Fruit fly (Drosophila melanogaster) whole organism, prepupa: ENCODE data around the gene mRpS2.

Experiments used
- Blimp-1 ChIP-seq: fragments of 200-800 bp; sonication (Bioruptor generic); optimal IDR thresholded peaks from 3 replicates; lab custom pipeline; 2017; ENCODE audit warnings: missing biosample characterization, missing genetic modification characterization, mild to moderate bottlenecking, moderate library complexity, missing genetic modification reagents
- CG10631 ChIP-seq: fragments of 200-800 bp; sonication (Bioruptor generic); optimal IDR thresholded peaks from 2 replicates; lab custom pipeline; 2016; ENCODE audit warnings: missing biosample characterization, missing genetic modification characterization
- CG11294 ChIP-seq: fragments of 200-800 bp; sonication (Bioruptor generic); IDR thresholded peaks from 2 replicates; pipeline ENCODE4 v1.3.6; 2022; ENCODE audit warnings: missing biosample characterization, missing genetic modification characterization
- CG11762 ChIP-seq: fragments of 200-800 bp; sonication (Bioruptor generic); optimal IDR thresholded peaks from 3 replicates; lab custom pipeline; 2016; ENCODE audit warnings: missing biosample characterization, missing genetic modification characterization; ENCODE audit not compliant: insufficient read depth
- CG11902 ChIP-seq: fragments of 200-800 bp; sonication (Bioruptor generic); optimal IDR thresholded peaks from 3 replicates; lab custom pipeline; 2016; ENCODE audit warnings: missing biosample characterization, missing genetic modification characterization
- CG1621 ChIP-seq: fragments of 200-800 bp; sonication (Bioruptor generic); optimal IDR thresholded peaks from 3 replicates; lab custom pipeline; 2018; ENCODE audit warnings: missing biosample characterization, mild to moderate bottlenecking, missing genetic modification characterization
- CG16779 ChIP-seq: fragments of 200-800 bp; sonication (Bioruptor generic); optimal IDR thresholded peaks from 3 replicates; lab custom pipeline; 2017; ENCODE audit warnings: missing biosample characterization, mild to moderate bottlenecking, missing genetic modification characterization
- CG3032 ChIP-seq: fragments of 200-800 bp; optimal IDR thresholded peaks from 2 replicates; lab custom pipeline; 2019; ENCODE audit warnings: missing biosample characterization, mild to moderate bottlenecking, missing genetic modification characterization, moderate library complexity
- CG31627 ChIP-seq: fragments of 200-800 bp; sonication (Bioruptor generic); optimal IDR thresholded peaks from 3 replicates; lab custom pipeline; 2016; ENCODE audit warnings: missing biosample characterization, missing genetic modification characterization
- CG34406 ChIP-seq: fragments of 200-800 bp; sonication (Bioruptor generic); optimal IDR thresholded peaks from 3 replicates; lab custom pipeline; 2016; ENCODE audit warnings: missing biosample characterization, missing genetic modification characterization
- CG6163 ChIP-seq: fragments of 200-800 bp; sonication (Bioruptor generic); IDR thresholded peaks from 3 replicates; pipeline ENCODE4 v1.3.6; 2022; ENCODE audit warnings: missing biosample characterization, missing genetic modification characterization
- CG6276 ChIP-seq: fragments of 200-800 bp; sonication (Bioruptor generic); optimal IDR thresholded peaks from 2 replicates; lab custom pipeline; 2017; ENCODE audit warnings: missing biosample characterization, mild to moderate bottlenecking, missing genetic modification characterization
- CG6792 ChIP-seq: fragments of 200-800 bp; sonication (Bioruptor generic); optimal IDR thresholded peaks from 3 replicates; lab custom pipeline; 2016; ENCODE audit warnings: missing biosample characterization, missing genetic modification characterization
- CG6808 ChIP-seq: fragments of 200-800 bp; sonication (Bioruptor generic); optimal IDR thresholded peaks from 3 replicates; lab custom pipeline; 2017; ENCODE audit warnings: missing biosample characterization, missing genetic modification characterization, mild to moderate bottlenecking, moderate library complexity, missing genetic modification reagents
- CG6854 ChIP-seq: fragments of 200-800 bp; sonication (Bioruptor generic); optimal IDR thresholded peaks from 2 replicates; lab custom pipeline; 2017; ENCODE audit warnings: missing biosample characterization, mild to moderate bottlenecking, missing genetic modification characterization
- CG7368 ChIP-seq: fragments of 200-800 bp; sonication (Bioruptor generic); optimal IDR thresholded peaks from 3 replicates; lab custom pipeline; 2016; ENCODE audit warnings: missing biosample characterization, missing genetic modification characterization
- CG8119 ChIP-seq: fragments of 200-800 bp; sonication (Bioruptor generic); IDR thresholded peaks from 3 replicates; pipeline ENCODE4 v1.3.6; 2022; ENCODE audit warnings: missing biosample characterization, missing genetic modification characterization
- CG8319 ChIP-seq: fragments of 200-800 bp; sonication (Bioruptor generic); optimal IDR thresholded peaks from 3 replicates; lab custom pipeline; 2016; ENCODE audit warnings: missing biosample characterization, missing genetic modification characterization
- CG8632 ChIP-seq: fragments of 200-800 bp; sonication (Bioruptor generic); optimal IDR thresholded peaks from 3 replicates; lab custom pipeline; 2016; ENCODE audit warnings: missing biosample characterization, missing genetic modification characterization
- Eip75B ChIP-seq: fragments of 200-800 bp; sonication (Bioruptor generic); optimal IDR thresholded peaks from 3 replicates; lab custom pipeline; 2016; ENCODE audit warnings: missing biosample characterization, missing genetic modification characterization
- Eip78C ChIP-seq: fragments of 200-800 bp; sonication (Bioruptor generic); peaks from one replicate; lab custom pipeline; 2016; ENCODE audit warnings: missing biosample characterization, missing genetic modification characterization
- Eip93F ChIP-seq: fragments of 200-800 bp; sonication (Bioruptor generic); optimal IDR thresholded peaks from 2 replicates; lab custom pipeline; 2016; ENCODE audit warnings: missing biosample characterization, mild to moderate bottlenecking, missing genetic modification characterization
- Ets21C ChIP-seq: fragments of 200-800 bp; sonication (Bioruptor generic); optimal IDR thresholded peaks from 3 replicates; lab custom pipeline; 2016; ENCODE audit warnings: missing biosample characterization, missing genetic modification characterization
- Ets96B ChIP-seq: fragments of 200-800 bp; optimal IDR thresholded peaks from 2 replicates; lab custom pipeline; 2019; ENCODE audit warnings: missing biosample characterization, mild to moderate bottlenecking, missing genetic modification characterization, moderate library complexity
- Hr38 ChIP-seq: sonication (Bioruptor generic); optimal IDR thresholded peaks from 2 replicates; lab custom pipeline; 2016; ENCODE audit warnings: missing biosample characterization, missing genetic modification characterization
- Hr39 ChIP-seq: fragments of 200-800 bp; sonication (Bioruptor generic); optimal IDR thresholded peaks from 2 replicates; lab custom pipeline; 2016; ENCODE audit warnings: missing biosample characterization, missing genetic modification characterization
- Lpt ChIP-seq: fragments of 200-800 bp; sonication (Bioruptor generic); optimal IDR thresholded peaks from 3 replicates; lab custom pipeline; 2016; ENCODE audit warnings: missing biosample characterization, missing genetic modification characterization
- Met ChIP-seq: fragments of 200-800 bp; sonication (Bioruptor generic); optimal IDR thresholded peaks from 3 replicates; lab custom pipeline; 2016; ENCODE audit warnings: missing biosample characterization, missing genetic modification characterization
- Sox15 ChIP-seq: fragments of 200-800 bp; sonication (Bioruptor generic); optimal IDR thresholded peaks from 3 replicates; lab custom pipeline; 2016; ENCODE audit warnings: missing biosample characterization, missing genetic modification characterization
- achi ChIP-seq: fragments of 200-800 bp; sonication (Bioruptor generic); optimal IDR thresholded peaks from 3 replicates; lab custom pipeline; 2016; ENCODE audit warnings: missing biosample characterization, missing genetic modification characterization
- acj6 ChIP-seq: fragments of 200-800 bp; sonication (Bioruptor generic); optimal IDR thresholded peaks from 3 replicates; lab custom pipeline; 2016; ENCODE audit warnings: missing biosample characterization, missing genetic modification characterization
- cyc ChIP-seq: fragments of 200-800 bp; sonication (Bioruptor generic); optimal IDR thresholded peaks from 3 replicates; lab custom pipeline; 2016; ENCODE audit warnings: missing biosample characterization, missing genetic modification characterization
- dac ChIP-seq: fragments of 200-800 bp; sonication (Bioruptor generic); optimal IDR thresholded peaks from 2 replicates; lab custom pipeline; 2017; ENCODE audit warnings: missing biosample characterization, mild to moderate bottlenecking, missing genetic modification characterization
- dsx ChIP-seq: fragments of 200-800 bp; optimal IDR thresholded peaks from 3 replicates; lab custom pipeline; 2019; ENCODE audit warnings: missing biosample characterization, mild to moderate bottlenecking, missing genetic modification characterization, moderate library complexity; ENCODE audit not compliant: poor library complexity, severe bottlenecking
- eg ChIP-seq: fragments of 200-800 bp; sonication (Bioruptor generic); IDR thresholded peaks from 3 replicates; pipeline ENCODE4 v1.3.6; 2022; ENCODE audit warnings: missing biosample characterization, missing genetic modification characterization
- fd59A ChIP-seq: fragments of 200-800 bp; sonication (Bioruptor generic); optimal IDR thresholded peaks from 2 replicates; lab custom pipeline; 2017; ENCODE audit warnings: missing biosample characterization, mild to moderate bottlenecking, missing genetic modification characterization, missing genetic modification reagents
- fd85E ChIP-seq: fragments of 200-800 bp; sonication (Bioruptor generic); optimal IDR thresholded peaks from 3 replicates; lab custom pipeline; 2016; ENCODE audit warnings: missing biosample characterization, missing genetic modification characterization
- fkh ChIP-seq: fragments of 200-800 bp; sonication (Bioruptor generic); optimal IDR thresholded peaks from 3 replicates; lab custom pipeline; 2017; ENCODE audit warnings: missing biosample characterization, mild to moderate bottlenecking, missing genetic modification characterization, moderate library complexity
- lz ChIP-seq: fragments of 200-800 bp; sonication (Bioruptor generic); optimal IDR thresholded peaks from 3 replicates; lab custom pipeline; 2016; ENCODE audit warnings: missing biosample characterization, missing genetic modification characterization
- net ChIP-seq: fragments of 200-800 bp; sonication (Bioruptor generic); optimal IDR thresholded peaks from 3 replicates; lab custom pipeline; 2016; ENCODE audit warnings: missing biosample characterization, missing genetic modification characterization
- pdm3 ChIP-seq: fragments of 200-800 bp; sonication (Bioruptor generic); optimal IDR thresholded peaks from 3 replicates; lab custom pipeline; 2016; ENCODE audit warnings: missing biosample characterization, missing genetic modification characterization
- salr ChIP-seq, 2 experiments: fragments of 200-800 bp; sonication (Bioruptor generic); optimal IDR thresholded peaks; 3 replicates each; lab custom pipeline; 2016 to 2018; ENCODE audit warnings: missing biosample characterization in 2 of 2, missing genetic modification characterization in 2 of 2, mild to moderate bottlenecking in 1 of 2
- spab ChIP-seq: fragments of 200-800 bp; sonication (Bioruptor generic); optimal IDR thresholded peaks from 2 replicates; lab custom pipeline; 2017; ENCODE audit warnings: missing biosample characterization, mild to moderate bottlenecking, missing genetic modification characterization, missing genetic modification reagents
- ss ChIP-seq, 2 experiments: fragments of 200-800 bp; sonication (Bioruptor generic); optimal IDR thresholded peaks; 2 replicates in 1 of 2; 3 replicates in 1 of 2; lab custom pipeline; 2017 to 2018; ENCODE audit warnings: mild to moderate bottlenecking in 2 of 2, missing biosample characterization in 2 of 2, missing genetic modification characterization in 2 of 2, moderate library complexity in 1 of 2
- svp ChIP-seq: fragments of 200-800 bp; sonication (Bioruptor generic); peaks from one replicate; lab custom pipeline; 2016; ENCODE audit warnings: missing biosample characterization, missing genetic modification characterization
- topi ChIP-seq: fragments of 200-800 bp; sonication (Bioruptor generic); optimal IDR thresholded peaks from 3 replicates; lab custom pipeline; 2016; ENCODE audit warnings: missing biosample characterization, missing genetic modification characterization
- vri ChIP-seq: fragments of 200-800 bp; sonication (Bioruptor generic); optimal IDR thresholded peaks from 3 replicates; lab custom pipeline; 2016; ENCODE audit warnings: missing biosample characterization, mild to moderate bottlenecking, missing genetic modification characterization

Gene mRpS2

dm6 chr2L:4810697-4811490 is 39.3 kb downstream of the mRpS2 start (continued):
- no peak; the same call in 2 of the 3 replicates for TF ChIP-seq CG6163 (GFP tag; lab: Robert Waterston, UW)
- peak; percentile 95 for TF ChIP-seq Eip78C (GFP tag; lab: Kevin White, UChicago)
- TF ChIP-seq Sox15 (GFP tag; lab: Kevin White, UChicago), result peak; percentile 32
- no peak for TF ChIP-seq CG1621 (tag; lab: Kevin White, UChicago)
- peak; percentile 72 for TF ChIP-seq Met (GFP tag; lab: Kevin White, UChicago)
- TF ChIP-seq CG6792 (GFP tag; lab: Kevin White, UChicago), result peak; percentile 65
- TF ChIP-seq CG11902 (GFP tag; lab: Kevin White, UChicago), result peak; percentile 46
- TF ChIP-seq CG16779 (tag; lab: Kevin White, UChicago), result no peak
- TF ChIP-seq CG10631 (GFP tag; lab: Kevin White, UChicago), result peak; percentile 76
- TF ChIP-seq spab, result peak; percentile 62
- no peak for TF ChIP-seq CG11294 (GFP tag; lab: Robert Waterston, UW)
- peak; percentile 57 for TF ChIP-seq CG34406 (GFP tag; lab: Kevin White, UChicago)
- peak; percentile 62 for TF ChIP-seq lz (GFP tag; lab: Kevin White, UChicago)
- TF ChIP-seq Hr38 (GFP tag; lab: Kevin White, UChicago), result no peak
- TF ChIP-seq achi (GFP tag; lab: Kevin White, UChicago), result peak; percentile 63
- peak; percentile 46 for TF ChIP-seq CG11762 (GFP tag; lab: Kevin White, UChicago)
- peak; percentile 59 for TF ChIP-seq Hr39 (GFP tag; lab: Kevin White, UChicago)
- peak; percentile 52 for TF ChIP-seq Ets96B (tag; lab: Kevin White, UChicago)
- TF ChIP-seq CG8632 (GFP tag; lab: Kevin White, UChicago), result peak; percentile 71
- peak; percentile 69 for TF ChIP-seq fd59A (GFP tag; lab: Kevin White, UChicago)
- peak; percentile 15 for TF ChIP-seq dsx (GFP tag; lab: Kevin White, UChicago)
- TF ChIP-seq CG8319 (GFP tag; lab: Kevin White, UChicago), result peak; percentile 38
- peak; percentile 12 for TF ChIP-seq Ets21C
- TF ChIP-seq salr (GFP tag; optimal IDR thresholded peaks at IDR 0.05; lab: Kevin White, UChicago), result peak in 1 of 2 experiments; percentile 83
- no peak for TF ChIP-seq CG6854
- peak; percentile 62 for TF ChIP-seq acj6 (GFP tag; lab: Kevin White, UChicago)
- peak; percentile 35; the same call in 2 of the 3 replicates for TF ChIP-seq CG8119 (GFP tag; lab: Robert Waterston, UW)
- peak; percentile 49 for TF ChIP-seq cyc (GFP tag; lab: Kevin White, UChicago)
- TF ChIP-seq CG3032 (tag; lab: Kevin White, UChicago), result peak; percentile 69
- TF ChIP-seq fkh (GFP tag; lab: Kevin White, UChicago), result peak; percentile 57
- 0 out of 3 replicates have a peak, but pooled peaks have one; percentile 6 for TF ChIP-seq eg

- no peak for TF ChIP-seq Eip93F (GFP tag; lab: Kevin White, UChicago)
- TF ChIP-seq CG34406 (GFP tag; lab: Kevin White, UChicago), result no peak
- TF ChIP-seq Eip78C (GFP tag; lab: Kevin White, UChicago), result peak; percentile 77
- no peak for TF ChIP-seq spab
- no peak for TF ChIP-seq CG6808
- peak; percentile 12 for TF ChIP-seq topi (GFP tag; lab: Kevin White, UChicago)
- peak; percentile 26 for TF ChIP-seq CG7368 (GFP tag; lab: Kevin White, UChicago)
- no peak for TF ChIP-seq net
- peak; percentile 67 for TF ChIP-seq svp (GFP tag; lab: Kevin White, UChicago)
- TF ChIP-seq lz (GFP tag; lab: Kevin White, UChicago), result peak; percentile 26
- peak; percentile 53 for TF ChIP-seq dsx (GFP tag; lab: Kevin White, UChicago)
- TF ChIP-seq ss (GFP tag; optimal IDR thresholded peaks at IDR 0.05; lab: Kevin White, UChicago), result no peak
- TF ChIP-seq dac (GFP tag; lab: Kevin White, UChicago), result no peak
- no peak for TF ChIP-seq Eip75B
- TF ChIP-seq fd85E (GFP tag; lab: Kevin White, UChicago), result no peak
- peak; percentile 10 for TF ChIP-seq pdm3
- no peak for TF ChIP-seq Blimp-1
- peak; percentile 25 for TF ChIP-seq vri (GFP tag; lab: Kevin White, UChicago)
- no peak for TF ChIP-seq Hr38 (GFP tag; lab: Kevin White, UChicago)
- TF ChIP-seq CG6163 (GFP tag; lab: Robert Waterston, UW), result peak; percentile 21; the same call in 1 of the 3 replicates
- no peak for TF ChIP-seq CG8632 (GFP tag; lab: Kevin White, UChicago)
- no peak for TF ChIP-seq CG16779 (tag; lab: Kevin White, UChicago)
- no peak for TF ChIP-seq CG6276 (GFP tag; lab: Kevin White, UChicago)
- TF ChIP-seq Met (GFP tag; lab: Kevin White, UChicago), result peak; percentile 28
- peak; percentile 49 for TF ChIP-seq Lpt
- no peak for TF ChIP-seq CG31627 (GFP tag; lab: Kevin White, UChicago)
These were observed 40.1 kb downstream of the mRpS2 start for dm6 chr2L:4810044-4810609.
